Worm (Caenorhabditis elegans) whole organism, L2 larva: ENCODE data around the gene R160.3.

Experiments used
- aly-2 ChIP-seq: fragments of 150-350 bp; optimal IDR thresholded peaks from 2 replicates; lab custom pipeline; 2014; ENCODE audit warnings: missing biosample characterization, missing genetic modification characterization
- nhr-25 ChIP-seq: fragments of 150-350 bp; sonication (generic microtip); optimal IDR thresholded peaks from 3 replicates; lab custom pipeline; 2014; ENCODE audit warnings: missing biosample characterization, missing genetic modification characterization
- nhr-77 ChIP-seq: fragments of 150-350 bp; optimal IDR thresholded peaks from 2 replicates; lab custom pipeline; 2014; ENCODE audit warnings: missing biosample characterization, missing genetic modification characterization
- peb-1 ChIP-seq: fragments of 150-350 bp; optimal IDR thresholded peaks from 2 replicates; lab custom pipeline; 2014; ENCODE audit warnings: missing biosample characterization, missing genetic modification characterization

DNA sequence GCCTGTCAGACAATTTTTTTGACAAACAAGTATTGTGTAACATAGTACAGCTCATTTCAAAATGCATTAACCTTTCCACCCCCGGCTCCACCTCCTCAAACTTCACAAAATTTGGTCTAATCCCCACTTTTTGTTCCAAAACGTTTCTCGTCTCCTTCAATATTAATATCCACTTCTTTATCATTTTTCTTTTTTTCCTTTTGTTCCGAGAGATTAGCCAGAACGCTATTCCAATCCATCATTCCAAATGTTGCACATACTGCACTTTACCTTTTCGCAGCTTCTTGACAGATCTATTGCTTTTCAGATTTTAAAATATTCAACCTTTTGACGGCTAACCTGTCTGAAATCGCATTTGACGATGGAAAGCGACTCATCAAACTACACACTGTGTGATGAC lies 36.7 kb upstream of the R160.3 start, which contains the start of gene D1079.1:
- TF ChIP-seq aly-2 (tag; lab: Kevin White, UChicago) (no peak), nhr-25 (tag; lab: Kevin White, UChicago) (no peak), peb-1 (tag; lab: Kevin White, UChicago) (no peak), nhr-77 (tag; lab: Kevin White, UChicago) (no peak)
